Worm (Caenorhabditis elegans) whole organism, L4 larva: ENCODE data around the gene F44B9.10.

Experiments
- D1046.2 ChIP-seq: fragments of 200-800 bp; sonication (Bioruptor generic); IDR thresholded peaks from 2 replicates; pipeline ENCODE4 v1.3.6; 2022; ENCODE audit warnings: missing genetic modification characterization, missing compliant biosample characterization
- F44E2.7 ChIP-seq: fragments of 200-800 bp; sonication (Bioruptor generic); IDR thresholded peaks from 2 replicates; pipeline ENCODE4 v2.1.2; 2022; ENCODE audit warnings: missing genetic modification characterization, missing compliant biosample characterization
- Y5F2A.4 ChIP-seq: fragments of 200-800 bp; sonication (Bioruptor generic); optimal IDR thresholded peaks from 2 replicates; lab custom pipeline; 2018; ENCODE audit warnings: mild to moderate bottlenecking, missing genetic modification characterization, missing compliant biosample characterization
- arid-1 ChIP-seq: fragments of 200-800 bp; sonication (Bioruptor generic); conservative IDR thresholded peaks from 2 replicates; pipeline ENCODE4 v1.3.6; 2022; ENCODE audit warnings: missing genetic modification reagents, missing genetic modification characterization, missing compliant biosample characterization
- hlh-30 ChIP-seq: sonication (generic microtip); optimal IDR thresholded peaks from 2 replicates; lab custom pipeline; 2017; ENCODE audit warnings: antibody characterized with exemption, mild to moderate bottlenecking, missing genetic modification characterization, missing compliant biosample characterization; ENCODE audit not compliant: insufficient read depth
- jun-1 ChIP-seq: fragments of 150-350 bp; optimal IDR thresholded peaks from 2 replicates; lab custom pipeline; 2014; ENCODE audit warnings: missing biosample characterization, missing genetic modification reagents, missing genetic modification characterization
- lir-3 ChIP-seq: sonication (generic microtip); optimal IDR thresholded peaks from 2 replicates; lab custom pipeline; 2016; ENCODE audit warnings: mild to moderate bottlenecking, missing genetic modification characterization, missing compliant biosample characterization
- lsy-2 ChIP-seq, 2 experiments: fragments of 150-350 bp in 1 of 2; sonication (generic microtip) in 1 of 2; optimal IDR thresholded peaks; 2 replicates each; lab custom pipeline; 2014 to 2017; ENCODE audit warnings: missing biosample characterization in 2 of 2, missing genetic modification characterization in 2 of 2
- mdl-1 ChIP-seq, 2 experiments: fragments of 150-350 bp in 1 of 2; sonication (generic microtip) in 1 of 2; optimal IDR thresholded peaks; 2 replicates each; lab custom pipeline; 2014 to 2017; ENCODE audit warnings: missing biosample characterization in 2 of 2, missing genetic modification characterization in 2 of 2
- nhr-77 ChIP-seq: fragments of 150-350 bp; optimal IDR thresholded peaks from 2 replicates; lab custom pipeline; 2014; ENCODE audit warnings: missing biosample characterization, missing genetic modification characterization
- pha-4 ChIP-seq, 2 experiments: fragments of 150-350 bp in 1 of 2; fragments of 200-800 bp in 1 of 2; sonication (Bioruptor generic) in 1 of 2; IDR thresholded peaks in 1 of 2; optimal IDR thresholded peaks in 1 of 2; 2 replicates each; pipeline versions ENCODE4 v1.3.6 to Lab custom; 2014 to 2022; ENCODE audit warnings: missing genetic modification characterization in 2 of 2, missing genetic modification reagents in 2 of 2, missing biosample characterization in 1 of 2, missing compliant biosample characterization in 1 of 2
- pqm-1 ChIP-seq: sonication (generic microtip); optimal IDR thresholded peaks from 2 replicates; lab custom pipeline; 2017; ENCODE audit warnings: missing biosample characterization, missing genetic modification characterization

DNA sequence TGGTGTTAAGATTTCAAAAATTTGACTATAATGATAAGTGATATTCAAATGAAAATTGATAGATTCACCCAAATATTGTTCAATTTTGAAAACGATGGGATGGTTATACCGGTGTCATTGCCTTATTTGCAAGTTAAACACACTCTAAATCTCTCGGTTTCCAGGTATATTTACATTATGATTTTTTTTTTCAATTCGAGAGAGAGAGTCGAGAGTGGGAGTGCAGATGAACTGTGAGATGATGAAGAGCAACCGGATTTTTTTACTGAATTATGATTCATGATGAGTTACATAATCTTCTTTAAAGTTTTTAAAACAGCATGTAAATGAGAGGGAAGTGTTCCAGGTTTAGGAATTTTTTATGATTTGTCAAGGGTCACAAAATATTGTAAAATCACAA, at the start of gene F44B9.10:
- TF ChIP-seq jun-1 (tag; lab: Kevin White, UChicago) (no peak), nhr-77 (tag; lab: Kevin White, UChicago) (no peak), hlh-30 (tag; lab: Kevin White, UChicago) (no peak), D1046.2 (GFP tag; lab: Robert Waterston, UW) (no peak), arid-1 (GFP tag; lab: Robert Waterston, UW) (no peak), lsy-2 (tag; optimal IDR thresholded peaks at IDR 0.05; lab: Kevin White, UChicago) (no peak), mdl-1 (tag; optimal IDR thresholded peaks at IDR 0.05; lab: Kevin White, UChicago) (no peak), pha-4 (GFP tag; IDR thresholded peaks at IDR 0.05; lab: Robert Waterston, UW) (no peak), pha-4 (tag; optimal IDR thresholded peaks at IDR 0.05; lab: Kevin White, UChicago) (no peak), lir-3 (tag; lab: Kevin White, UChicago) (no peak), F44E2.7 (GFP tag; lab: Robert Waterston, UW) (no peak), pqm-1 (tag; lab: Kevin White, UChicago) (no peak), Y5F2A.4 (GFP tag; lab: Kevin White, UChicago) (no peak)
